Fruit fly (Drosophila melanogaster) S2 (cell line): ENCODE data around the gene CG31821.

Experiments used
- CG8478 ChIP-seq: fragments of >200 bp; optimal IDR thresholded peaks from 2 replicates; lab custom pipeline; 2018
- CTCF ChIP-seq, 2 experiments: fragments of >200 bp; optimal IDR thresholded peaks; 2 replicates each; lab custom pipeline; 2018

The CG31821 gene

dm6 chr2L:15902310-15902709 is at the start of gene CG31821:
TSS of gene CG31821 (minus strand) at chr2L:15902410.
- TF ChIP-seq CTCF (optimal IDR thresholded peaks at IDR 0.05; lab: Kevin White, UChicago) (no peak), CG8478 (lab: Kevin White, UChicago) (no peak)

- TF ChIP-seq CTCF (optimal IDR thresholded peaks at IDR 0.05; lab: Kevin White, UChicago) (peak; percentile 76 to 81), CG8478 (lab: Kevin White, UChicago) (no peak)
Observed at dm6 chr2L:15949457-15949856, 47.2 kb upstream of the CG31821 start.

- no peak for TF ChIP-seq CTCF (optimal IDR thresholded peaks at IDR 0.05; lab: Kevin White, UChicago)
- TF ChIP-seq CG8478 (lab: Kevin White, UChicago): no peak
Observed at dm6 chr2L:15941141-15941540, 38.9 kb upstream of the CG31821 start, which contains the start of gene CG12448. TSS of gene CG12448 (plus strand) at chr2L:15941441.

dm6 chr2L:15936138-15936537 is 33.9 kb upstream of the CG31821 start:
- no peak for TF ChIP-seq CTCF (optimal IDR thresholded peaks at IDR 0.05; lab: Kevin White, UChicago)
- no peak for TF ChIP-seq CG8478 (lab: Kevin White, UChicago)

DNA sequence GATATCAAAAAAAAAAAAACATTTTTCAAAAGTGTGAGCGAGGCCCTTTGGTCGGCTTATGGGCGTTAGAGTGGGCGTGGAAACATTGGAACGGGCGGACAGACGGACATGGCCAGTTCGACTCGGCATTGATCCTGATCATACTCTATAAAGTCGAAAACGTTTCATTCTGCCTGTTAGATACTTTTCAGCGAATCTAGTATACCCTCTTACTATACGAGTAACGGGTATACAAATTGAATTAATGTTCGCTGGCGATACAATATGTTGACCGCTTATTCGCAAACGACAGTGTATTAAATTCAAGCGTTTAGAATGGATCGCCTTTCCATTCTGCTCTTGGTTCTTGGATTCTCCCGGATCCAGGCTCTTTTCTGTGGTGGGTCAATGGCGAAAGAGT is 20.9 kb upstream of the CG31821 start, which contains the start of gene CG4793:
Gene CG4793, plus strand, starts transcription at position 301 of the 400 bp plus-strand sequence.
- TF ChIP-seq CTCF (optimal IDR thresholded peaks at IDR 0.05; lab: Kevin White, UChicago): no peak
- TF ChIP-seq CG8478 (lab: Kevin White, UChicago): no peak

DNA sequence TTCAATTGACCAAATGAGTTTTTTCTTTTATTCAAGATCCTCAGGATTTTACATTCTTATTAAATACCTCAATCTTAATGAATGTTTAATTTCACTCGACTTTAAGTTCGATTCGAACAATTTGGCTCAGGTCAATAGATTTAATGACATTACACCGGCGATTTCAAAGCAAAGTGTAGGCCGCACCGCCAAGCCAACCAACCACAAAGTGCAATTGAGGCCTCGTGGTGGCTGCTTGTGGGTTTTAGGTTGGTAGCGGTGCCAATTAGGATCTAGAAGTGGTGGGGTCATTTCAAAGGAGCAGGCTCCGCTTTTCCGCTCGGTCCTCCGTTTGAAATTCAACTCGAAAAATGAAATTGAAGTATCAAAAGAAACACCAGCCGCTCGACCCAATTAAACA is 14.4 kb upstream of the CG31821 start, which contains the start of gene CG13244:
Gene CG13244, plus strand, starts transcription at position 301 of the 400 bp plus-strand sequence.
- TF ChIP-seq CG8478 (lab: Kevin White, UChicago): no peak

dm6 chr2L:15913674-15914037 is 11.4 kb upstream of the CG31821 start:
- TF ChIP-seq CG8478 (lab: Kevin White, UChicago) (no peak), CTCF (optimal IDR thresholded peaks at IDR 0.05; lab: Kevin White, UChicago) (no peak)

DNA sequence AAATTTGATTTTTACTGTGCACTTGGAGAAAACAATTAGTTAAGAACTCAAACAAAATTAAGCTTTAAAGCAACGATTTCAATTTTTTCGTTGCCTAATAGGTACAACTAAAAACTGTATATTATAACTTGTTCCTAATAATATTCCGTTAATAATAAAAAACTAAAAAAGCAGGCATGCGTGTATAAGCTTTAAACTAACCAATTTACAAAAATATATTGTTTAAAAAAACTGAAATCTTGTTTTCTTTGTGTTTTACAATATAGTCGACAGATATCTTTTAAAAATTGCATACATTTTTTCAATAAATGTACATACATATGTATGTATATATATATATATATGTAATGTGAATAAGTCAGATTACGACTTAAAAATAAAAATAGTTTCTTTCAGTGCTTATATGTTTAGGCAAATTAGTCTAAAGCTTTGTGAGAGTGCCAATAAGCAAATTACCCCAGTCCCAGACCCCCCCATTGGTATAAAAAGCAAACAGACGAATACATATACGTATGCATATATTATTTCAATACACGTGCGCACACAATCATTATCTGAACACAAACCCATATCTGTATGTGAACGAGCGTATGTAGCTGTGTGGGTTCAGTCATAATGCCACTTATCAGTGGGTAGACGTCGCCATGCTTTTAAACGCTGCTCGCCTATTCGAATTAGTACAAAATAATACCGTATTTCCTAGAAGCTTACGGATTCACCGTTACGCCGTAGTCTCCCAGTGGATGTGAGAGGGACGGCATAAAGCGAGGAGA is 10.9 kb upstream of the CG31821 start:
- TF ChIP-seq CTCF (optimal IDR thresholded peaks at IDR 0.05; lab: Kevin White, UChicago) (no peak), CG8478 (lab: Kevin White, UChicago) (no peak)

dm6 chr2L:15912008-15912900 is 10.0 kb upstream of the CG31821 start:
- no peak for TF ChIP-seq CG8478 (lab: Kevin White, UChicago)
- no peak for TF ChIP-seq CTCF (optimal IDR thresholded peaks at IDR 0.05; lab: Kevin White, UChicago)

dm6 chr2L:15911591-15912007 is 9.4 kb upstream of the CG31821 start:
- TF ChIP-seq CTCF (optimal IDR thresholded peaks at IDR 0.05; lab: Kevin White, UChicago) (no peak), CG8478 (lab: Kevin White, UChicago) (no peak)

dm6 chr2L:15910937-15911590 is 8.9 kb upstream of the CG31821 start:
- TF ChIP-seq CG8478 (lab: Kevin White, UChicago): no peak

DNA sequence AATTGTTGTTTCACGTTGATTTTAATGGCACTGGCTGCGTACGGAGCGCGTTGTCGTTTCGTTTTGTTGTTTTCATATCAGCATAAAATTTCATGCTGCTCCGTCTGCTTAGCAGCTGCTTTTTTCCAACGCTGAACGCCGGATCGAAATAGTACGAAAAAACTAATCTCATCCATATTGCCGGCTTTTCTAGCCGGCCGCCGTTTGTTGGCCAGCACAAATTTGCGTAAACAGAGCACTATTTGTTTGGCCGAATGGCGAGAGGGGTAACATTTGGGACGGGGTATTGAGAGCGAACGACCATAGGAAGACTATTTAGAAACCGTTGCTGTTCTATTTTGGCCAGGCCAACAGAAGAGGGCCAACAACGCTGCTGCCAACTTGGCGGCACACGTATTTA is 7.6 kb upstream of the CG31821 start:
- no peak for TF ChIP-seq CTCF (optimal IDR thresholded peaks at IDR 0.05; lab: Kevin White, UChicago)
- TF ChIP-seq CG8478 (lab: Kevin White, UChicago): no peak

dm6 chr2L:15909277-15909674 is 7.1 kb upstream of the CG31821 start:
- TF ChIP-seq CG8478 (lab: Kevin White, UChicago) (no peak), CTCF (optimal IDR thresholded peaks at IDR 0.05; lab: Kevin White, UChicago) (no peak)

DNA sequence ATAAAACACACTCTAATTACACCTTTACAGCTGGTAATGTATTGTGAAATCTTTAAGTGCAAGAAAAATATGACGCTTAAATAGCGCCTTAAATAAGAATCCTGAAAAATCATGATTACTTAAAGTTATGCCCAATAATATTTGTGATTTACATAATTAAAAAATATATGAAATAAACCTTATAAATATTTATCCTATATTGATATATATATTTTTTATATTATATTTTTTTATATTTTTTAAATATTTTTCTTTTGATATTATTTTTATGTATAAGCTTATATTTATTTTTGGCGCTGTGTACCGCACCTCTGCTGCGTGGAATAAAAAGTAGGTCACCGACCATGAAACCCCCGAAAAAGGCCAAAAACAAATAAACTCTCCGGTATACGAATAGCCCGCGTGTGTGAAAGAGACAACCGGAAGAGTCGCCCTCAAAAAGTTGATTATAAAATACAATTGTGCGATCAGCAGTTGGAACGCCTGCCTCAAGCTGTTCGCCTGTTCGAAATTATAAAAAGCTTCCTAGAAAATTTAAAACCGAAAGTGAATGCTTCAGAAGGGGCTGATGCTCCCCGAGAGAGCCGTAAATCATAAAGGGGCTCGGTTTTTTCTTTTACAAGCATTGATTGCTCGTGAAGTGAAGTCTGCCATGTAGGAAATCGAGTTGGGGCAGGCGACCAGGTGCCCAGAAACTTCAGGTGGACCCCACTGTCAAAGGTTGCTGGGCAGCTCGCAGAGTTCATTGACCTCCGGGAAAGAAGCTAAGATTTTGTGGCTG is 6.5 kb upstream of the CG31821 start:
- TF ChIP-seq CTCF (optimal IDR thresholded peaks at IDR 0.05; lab: Kevin White, UChicago): no peak
- no peak for TF ChIP-seq CG8478 (lab: Kevin White, UChicago)
